Worm (Caenorhabditis elegans): Measurements from ENCODE around the gene srt-55.

- TF ChIP-seq sptf-1 (tag; optimal IDR thresholded peaks at IDR 0.05) (no peak), snpc-4 (tag; optimal IDR thresholded peaks at IDR 0.05) (no peak), egl-13 (tag; optimal IDR thresholded peaks at IDR 0.05) (no peak), nhr-47 (tag; optimal IDR thresholded peaks at IDR 0.05) (no peak), snu-23 (GFP tag; optimal IDR thresholded peaks at IDR 0.05) (no peak), C16A3.4 (tag; optimal IDR thresholded peaks at IDR 0.05) (no peak), aha-1 (tag; optimal IDR thresholded peaks at IDR 0.05) (no peak), hlh-4 (tag; optimal IDR thresholded peaks at IDR 0.05) (no peak), lir-3 (tag; optimal IDR thresholded peaks at IDR 0.05; ENCODE audit: poor library complexity) (no peak), unc-62 (GFP tag; optimal IDR thresholded peaks at IDR 0.05) (no peak), efl-1 (optimal IDR thresholded peaks at IDR 0.05) (no peak), efl-1 (GFP tag; optimal IDR thresholded peaks at IDR 0.05 in 1 of 2) (no peak), tbx-2 (tag; optimal IDR thresholded peaks at IDR 0.05) (no peak), isw-1 (GFP tag; IDR thresholded peaks at IDR 0.05) (no peak), ama-1 (optimal IDR thresholded peaks at IDR 0.05) (no peak)
Observed at ce11 chrIII:10108995-10109394, 2.7 kb upstream of the srt-55 start, which contains the start of gene T16H12.9.

Measured in whole organism, L1 larva.